Fruit fly (Drosophila melanogaster) whole organism, pupa: Measurements from ENCODE around the gene CG34057.

Experiments
- CG10348 ChIP-seq: fragments of 200-800 bp; sonication (Bioruptor generic); IDR thresholded peaks from 2 replicates; pipeline ENCODE4 v1.3.6; 2022; ENCODE audit warnings: missing biosample characterization, missing genetic modification characterization
- CG12605 ChIP-seq: fragments of 200-800 bp; sonication (Bioruptor generic); IDR thresholded peaks from 2 replicates; pipeline ENCODE4 v1.3.6; 2022; ENCODE audit warnings: missing biosample characterization, missing genetic modification characterization
- CG13204 ChIP-seq: fragments of 200-800 bp; sonication (Bioruptor generic); optimal IDR thresholded peaks from 2 replicates; lab custom pipeline; 2018; ENCODE audit warnings: missing biosample characterization, mild to moderate bottlenecking, missing genetic modification characterization, moderate library complexity
- CG14655 ChIP-seq: fragments of 200-800 bp; sonication (Bioruptor generic); optimal IDR thresholded peaks from 3 replicates; lab custom pipeline; 2017; ENCODE audit warnings: mild to moderate bottlenecking, missing biosample characterization, missing genetic modification reagents, missing genetic modification characterization
- CG15710 ChIP-seq: fragments of 200-800 bp; sonication (Bioruptor generic); optimal IDR thresholded peaks from 2 replicates; lab custom pipeline; 2018; ENCODE audit warnings: missing biosample characterization, mild to moderate bottlenecking, missing genetic modification characterization, moderate library complexity
- CG17806 ChIP-seq: fragments of 200-800 bp; sonication (Bioruptor generic); optimal IDR thresholded peaks from 2 replicates; lab custom pipeline; 2018; ENCODE audit warnings: missing biosample characterization, mild to moderate bottlenecking, missing genetic modification characterization, moderate library complexity
- CG32121 ChIP-seq: fragments of 200-800 bp; sonication (Bioruptor generic); IDR thresholded peaks from 2 replicates; pipeline ENCODE4 v1.3.6; 2022; ENCODE audit warnings: missing biosample characterization, missing genetic modification characterization
- CG34367 ChIP-seq: fragments of 200-800 bp; sonication (Bioruptor generic); optimal IDR thresholded peaks from 2 replicates; lab custom pipeline; 2018; ENCODE audit warnings: missing biosample characterization, mild to moderate bottlenecking, missing genetic modification characterization
- CG4496 ChIP-seq: fragments of 200-800 bp; sonication (Bioruptor generic); IDR thresholded peaks from 3 replicates; pipeline ENCODE4 v1.3.6; 2022; ENCODE audit warnings: missing biosample characterization, missing genetic modification characterization
- CG8159 ChIP-seq: fragments of 200-800 bp; sonication (Bioruptor generic); optimal IDR thresholded peaks from 3 replicates; lab custom pipeline; 2018; ENCODE audit warnings: missing biosample characterization, mild to moderate bottlenecking, missing genetic modification characterization, moderate library complexity
- CG8301 ChIP-seq: fragments of 200-800 bp; sonication (Bioruptor generic); optimal IDR thresholded peaks from 2 replicates; lab custom pipeline; 2018; ENCODE audit warnings: missing biosample characterization, mild to moderate bottlenecking, missing genetic modification characterization
- CG9948 ChIP-seq: fragments of 200-800 bp; sonication (Bioruptor generic); optimal IDR thresholded peaks from 2 replicates; lab custom pipeline; 2018; ENCODE audit warnings: missing biosample characterization, mild to moderate bottlenecking, missing genetic modification characterization, moderate library complexity
- D1 ChIP-seq: fragments of 200-800 bp; sonication (Bioruptor generic); optimal IDR thresholded peaks from 2 replicates; lab custom pipeline; 2018; ENCODE audit warnings: missing biosample characterization, mild to moderate bottlenecking, missing genetic modification characterization, moderate library complexity
- EcR ChIP-seq: fragments of 200-800 bp; sonication (Bioruptor generic); optimal IDR thresholded peaks from 3 replicates; lab custom pipeline; 2019; ENCODE audit warnings: missing biosample characterization, missing genetic modification characterization, mild to moderate bottlenecking, moderate library complexity, missing genetic modification reagents
- Ets98B ChIP-seq: fragments of 200-800 bp; sonication (Bioruptor generic); IDR thresholded peaks from 2 replicates; pipeline ENCODE4 v1.3.6; 2022; ENCODE audit warnings: missing biosample characterization, missing genetic modification characterization
- Pif1A ChIP-seq: fragments of 200-800 bp; sonication (Bioruptor generic); optimal IDR thresholded peaks from 3 replicates; lab custom pipeline; 2016; ENCODE audit warnings: missing biosample characterization, missing genetic modification characterization
- Pif1B ChIP-seq: fragments of 200-800 bp; sonication (Bioruptor generic); optimal IDR thresholded peaks from 3 replicates; lab custom pipeline; 2016; ENCODE audit warnings: missing biosample characterization, missing genetic modification characterization
- Snoo ChIP-seq: fragments of 200-800 bp; sonication (Bioruptor generic); optimal IDR thresholded peaks from 3 replicates; lab custom pipeline; 2017; ENCODE audit warnings: missing biosample characterization, mild to moderate bottlenecking, missing genetic modification characterization, inconsistent platforms
- fd96Ca ChIP-seq: fragments of 200-800 bp; sonication (Bioruptor generic); IDR thresholded peaks from 3 replicates; pipeline ENCODE4 v1.3.6; 2022; ENCODE audit warnings: missing biosample characterization, missing genetic modification characterization
- gl ChIP-seq: fragments of 200-800 bp; sonication (Bioruptor generic); optimal IDR thresholded peaks from 2 replicates; lab custom pipeline; 2018; ENCODE audit warnings: missing biosample characterization, mild to moderate bottlenecking, missing genetic modification characterization
- rn ChIP-seq: fragments of 200-800 bp; sonication (Bioruptor generic); IDR thresholded peaks from 2 replicates; pipeline ENCODE4 v1.3.6; 2022; ENCODE audit warnings: missing biosample characterization, missing genetic modification characterization

CG34057 gene

dm6 chr3L:899304-899703 lies 2.1 kb downstream of the CG34057 start:
- no peak for TF ChIP-seq fd96Ca (GFP tag; lab: Robert Waterston, UW)
- TF ChIP-seq rn (GFP tag; lab: Robert Waterston, UW) = no peak
- TF ChIP-seq CG4496 = no peak
- no peak for TF ChIP-seq CG8159 (tag; lab: Kevin White, UChicago)
- TF ChIP-seq CG32121 (GFP tag; lab: Robert Waterston, UW) = no peak
- TF ChIP-seq CG12605 (GFP tag; lab: Robert Waterston, UW) = no peak
- TF ChIP-seq CG10348 (GFP tag; lab: Robert Waterston, UW) = no peak
- no peak for TF ChIP-seq CG9948 (tag; lab: Kevin White, UChicago)
- no peak for TF ChIP-seq CG34367 (tag; lab: Kevin White, UChicago)
- TF ChIP-seq Snoo = no peak
- no peak for TF ChIP-seq CG14655 (GFP tag; lab: Kevin White, UChicago)

dm6 chr3L:900466-901249 lies 3.5 kb downstream of the CG34057 start:
- no peak for TF ChIP-seq Pif1B (GFP tag; lab: Kevin White, UChicago)
- TF ChIP-seq gl (tag; lab: Kevin White, UChicago) = no peak
- TF ChIP-seq CG17806 (tag; lab: Kevin White, UChicago) = no peak
- TF ChIP-seq D1 = no peak
- no peak for TF ChIP-seq CG13204 (GFP tag; lab: Kevin White, UChicago)
- no peak for TF ChIP-seq CG8301 (tag; lab: Kevin White, UChicago)
- no peak for TF ChIP-seq CG12605 (GFP tag; lab: Robert Waterston, UW)

- TF ChIP-seq CG14655 (GFP tag; lab: Kevin White, UChicago) = no peak
- TF ChIP-seq CG9948 (tag; lab: Kevin White, UChicago) = no peak
- no peak for TF ChIP-seq Pif1B (GFP tag; lab: Kevin White, UChicago)
- no peak for TF ChIP-seq rn (GFP tag; lab: Robert Waterston, UW)
- no peak for TF ChIP-seq EcR (GFP tag; lab: Kevin White, UChicago)
- no peak for TF ChIP-seq CG12605 (GFP tag; lab: Robert Waterston, UW)
Measured at dm6 chr3L:901442-901841, 4.3 kb downstream of the CG34057 start.

- no peak for TF ChIP-seq fd96Ca (GFP tag; lab: Robert Waterston, UW)
Measured at dm6 chr3L:902598-902997, 5.4 kb downstream of the CG34057 start, which contains the start of gene mat. mat (plus strand) TSS chr3L:902898.

- TF ChIP-seq Ets98B = no peak
- TF ChIP-seq fd96Ca (GFP tag; lab: Robert Waterston, UW) = no peak
- no peak for TF ChIP-seq D1
- no peak for TF ChIP-seq Snoo
- TF ChIP-seq CG8301 (tag; lab: Kevin White, UChicago) = no peak
- TF ChIP-seq CG32121 (GFP tag; lab: Robert Waterston, UW) = no peak
- TF ChIP-seq CG17806 (tag; lab: Kevin White, UChicago) = no peak
- no peak for TF ChIP-seq Pif1B (GFP tag; lab: Kevin White, UChicago)
- no peak for TF ChIP-seq rn (GFP tag; lab: Robert Waterston, UW)
- TF ChIP-seq CG34367 (tag; lab: Kevin White, UChicago) = no peak
- no peak for TF ChIP-seq CG14655 (GFP tag; lab: Kevin White, UChicago)
- no peak for TF ChIP-seq CG15710
- no peak for TF ChIP-seq Pif1A (GFP tag; lab: Kevin White, UChicago)
- TF ChIP-seq CG4496 = no peak
- TF ChIP-seq EcR (GFP tag; lab: Kevin White, UChicago) = no peak
Measured at dm6 chr3L:903900-904299, 6.7 kb downstream of the CG34057 start.

- peak; percentile 61 for TF ChIP-seq CG15710
- peak; percentile 22 for TF ChIP-seq CG14655 (GFP tag; lab: Kevin White, UChicago)
- TF ChIP-seq CG9948 (tag; lab: Kevin White, UChicago) = peak; percentile 36
- peak; percentile 71 for TF ChIP-seq CG8159 (tag; lab: Kevin White, UChicago)
- TF ChIP-seq EcR (GFP tag; lab: Kevin White, UChicago) = no peak
- TF ChIP-seq CG34367 (tag; lab: Kevin White, UChicago) = peak; percentile 48
- TF ChIP-seq Snoo = peak; percentile 41
- TF ChIP-seq Pif1A (GFP tag; lab: Kevin White, UChicago) = peak; percentile 4
- TF ChIP-seq CG10348 (GFP tag; lab: Robert Waterston, UW) = no peak
- peak; percentile 53 for TF ChIP-seq CG17806 (tag; lab: Kevin White, UChicago)
Measured at dm6 chr3L:904364-904763, 7.2 kb downstream of the CG34057 start.
